Fruit fly (Drosophila melanogaster) whole organism, embryonic: Measurements from ENCODE around the gene CG33721.
A peak's percentile ranks its signal among the peaks of the same experiment; 100 is the strongest.

Source experiments
- B-H1 ChIP-seq: fragments of 200-800 bp; sonication (Bioruptor generic); IDR thresholded peaks from 3 replicates; pipeline ENCODE4 v1.3.6; 2022; ENCODE audit warnings: missing biosample characterization, missing genetic modification characterization
- CG10209 ChIP-seq: fragments of 200-800 bp; sonication (Bioruptor generic); optimal IDR thresholded peaks from 3 replicates; lab custom pipeline; 2017; ENCODE audit warnings: missing biosample characterization, mild to moderate bottlenecking, missing genetic modification characterization, missing genetic modification reagents
- CG11085 ChIP-seq: fragments of 200-800 bp; sonication (Bioruptor generic); IDR thresholded peaks from 2 replicates; pipeline ENCODE4 v1.3.6; 2022; ENCODE audit warnings: missing biosample characterization, missing genetic modification characterization
- CG11456 ChIP-seq: fragments of 200-800 bp; sonication (Bioruptor generic); IDR thresholded peaks from 3 replicates; pipeline ENCODE4 v1.3.6; 2022; ENCODE audit warnings: missing biosample characterization, missing genetic modification characterization
- CG11723 ChIP-seq: fragments of 200-800 bp; sonication (Bioruptor generic); optimal IDR thresholded peaks from 2 replicates; lab custom pipeline; 2017; ENCODE audit warnings: missing biosample characterization, mild to moderate bottlenecking, missing genetic modification characterization
- CG12236 ChIP-seq: fragments of 200-800 bp; sonication (Bioruptor generic); optimal IDR thresholded peaks from 2 replicates; lab custom pipeline; 2016; ENCODE audit warnings: missing biosample characterization, missing genetic modification characterization
- CG12744 ChIP-seq: fragments of 200-800 bp; sonication (Bioruptor generic); optimal IDR thresholded peaks from 2 replicates; lab custom pipeline; 2016; ENCODE audit warnings: missing biosample characterization, missing genetic modification characterization
- CG13296 ChIP-seq: fragments of 200-800 bp; sonication (Bioruptor generic); optimal IDR thresholded peaks from 3 replicates; lab custom pipeline; 2018; ENCODE audit warnings: missing biosample characterization, mild to moderate bottlenecking, missing genetic modification characterization
- CG15601 ChIP-seq: fragments of 200-800 bp; sonication (Bioruptor generic); optimal IDR thresholded peaks from 3 replicates; lab custom pipeline; 2019; ENCODE audit warnings: missing biosample characterization, mild to moderate bottlenecking, missing genetic modification characterization, moderate library complexity
- CG1603 ChIP-seq: fragments of 200-800 bp; sonication (Bioruptor generic); optimal IDR thresholded peaks from 2 replicates; lab custom pipeline; 2019; ENCODE audit warnings: missing biosample characterization, mild to moderate bottlenecking, missing genetic modification characterization, moderate library complexity
- CG18476 ChIP-seq: fragments of 200-800 bp; sonication (Bioruptor generic); optimal IDR thresholded peaks from 2 replicates; lab custom pipeline; 2016; ENCODE audit warnings: missing biosample characterization, mild to moderate bottlenecking, missing genetic modification characterization
- CG30020 ChIP-seq: fragments of 200-800 bp; optimal IDR thresholded peaks from 2 replicates; lab custom pipeline; 2019; ENCODE audit warnings: missing biosample characterization, mild to moderate bottlenecking, missing genetic modification characterization, moderate library complexity
- CG3995 ChIP-seq: fragments of 200-800 bp; sonication (Bioruptor generic); optimal IDR thresholded peaks from 3 replicates; lab custom pipeline; 2016; ENCODE audit warnings: missing biosample characterization, missing genetic modification characterization
- CG4424 ChIP-seq: fragments of 200-800 bp; sonication (Bioruptor generic); optimal IDR thresholded peaks from 3 replicates; lab custom pipeline; 2016; ENCODE audit warnings: missing biosample characterization, missing genetic modification characterization
- CG4707 ChIP-seq: fragments of 200-800 bp; sonication (Bioruptor generic); optimal IDR thresholded peaks from 2 replicates; lab custom pipeline; 2018; ENCODE audit warnings: missing biosample characterization, mild to moderate bottlenecking, missing genetic modification characterization, moderate library complexity
- CG6683 ChIP-seq: fragments of 200-800 bp; sonication (Bioruptor generic); optimal IDR thresholded peaks from 2 replicates; lab custom pipeline; 2017; ENCODE audit warnings: missing biosample characterization, mild to moderate bottlenecking, missing genetic modification characterization, missing genetic modification reagents
- CG6689 ChIP-seq: fragments of 200-800 bp; sonication (Bioruptor generic); IDR thresholded peaks from 2 replicates; pipeline ENCODE4 v1.3.6; 2022; ENCODE audit warnings: missing biosample characterization, missing genetic modification characterization
- CG6791 ChIP-seq: fragments of 200-800 bp; sonication (Bioruptor generic); IDR thresholded peaks from 3 replicates; pipeline ENCODE4 v1.3.6; 2022; ENCODE audit warnings: missing biosample characterization, missing genetic modification characterization; ENCODE audit not compliant: partially characterized antibody
- CG9437 ChIP-seq: fragments of 200-800 bp; sonication (Bioruptor generic); optimal IDR thresholded peaks from 2 replicates; lab custom pipeline; 2018; ENCODE audit warnings: missing biosample characterization, mild to moderate bottlenecking, missing genetic modification characterization
- CG9932 ChIP-seq: fragments of 200-800 bp; sonication (Bioruptor generic); IDR thresholded peaks from 2 replicates; pipeline ENCODE4 v1.3.6; 2022; ENCODE audit warnings: missing biosample characterization, missing genetic modification characterization
- Dref ChIP-seq: fragments of 200-800 bp; sonication (Bioruptor generic); IDR thresholded peaks from 2 replicates; pipeline ENCODE4 v1.3.6; 2022; ENCODE audit warnings: missing biosample characterization, missing genetic modification characterization
- Drgx ChIP-seq: fragments of 200-800 bp; sonication (Bioruptor generic); IDR thresholded peaks from 2 replicates; pipeline ENCODE4 v1.3.6; 2022; ENCODE audit warnings: missing biosample characterization, missing genetic modification characterization
- HHEX ChIP-seq: fragments of 200-800 bp; sonication (Bioruptor generic); optimal IDR thresholded peaks from 3 replicates; lab custom pipeline; 2017; ENCODE audit warnings: missing biosample characterization, mild to moderate bottlenecking, missing genetic modification characterization, missing genetic modification reagents
- Hr39 ChIP-seq: fragments of >200 bp; optimal IDR thresholded peaks from 2 replicates; lab custom pipeline; 2017
- Kr ChIP-seq: fragments of 200-800 bp; sonication (Bioruptor generic); optimal IDR thresholded peaks from 2 replicates; lab custom pipeline; 2017; ENCODE audit warnings: missing biosample characterization, mild to moderate bottlenecking, missing genetic modification characterization
- NC2β ChIP-seq: fragments of 200-800 bp; sonication (Bioruptor generic); optimal IDR thresholded peaks from 2 replicates; lab custom pipeline; 2016; ENCODE audit warnings: missing biosample characterization, missing genetic modification characterization
- Nf-YB ChIP-seq: fragments of 200-800 bp; sonication (Bioruptor generic); optimal IDR thresholded peaks from 3 replicates; lab custom pipeline; 2019; ENCODE audit warnings: missing biosample characterization, mild to moderate bottlenecking, missing genetic modification characterization, moderate library complexity
- Opbp ChIP-seq: fragments of 200-800 bp; sonication (Bioruptor generic); IDR thresholded peaks from 3 replicates; pipeline ENCODE4 v1.3.6; 2022; ENCODE audit warnings: missing biosample characterization, missing genetic modification characterization; ENCODE audit not compliant: partially characterized antibody
- Sox102F ChIP-seq: fragments of 200-800 bp; sonication (Bioruptor generic); optimal IDR thresholded peaks from 2 replicates; lab custom pipeline; 2018; ENCODE audit warnings: missing biosample characterization, mild to moderate bottlenecking, missing genetic modification characterization, moderate library complexity
- Ssrp ChIP-seq: fragments of 200-800 bp; sonication (Bioruptor generic); optimal IDR thresholded peaks from 2 replicates; lab custom pipeline; 2018; ENCODE audit warnings: missing biosample characterization, mild to moderate bottlenecking, missing genetic modification characterization, moderate library complexity
- Stat92E ChIP-seq, 3 experiments: fragments of >200 bp in 2 of 3; fragments of 200-800 bp in 1 of 3; sonication (Bioruptor generic) in 1 of 3; optimal IDR thresholded peaks; 2 replicates each; lab custom pipeline; 2017 to 2019; ENCODE audit warnings: missing biosample characterization in 3 of 3, missing genetic modification characterization in 3 of 3, mild to moderate bottlenecking in 1 of 3, moderate library complexity in 1 of 3
- Taf1 ChIP-seq: fragments of 200-800 bp; sonication (Bioruptor generic); IDR thresholded peaks from 2 replicates; pipeline ENCODE4 v1.3.6; 2022; ENCODE audit warnings: missing biosample characterization, missing genetic modification characterization
- Xbp1 ChIP-seq: fragments of 200-800 bp; sonication (Bioruptor generic); optimal IDR thresholded peaks from 3 replicates; lab custom pipeline; 2016; ENCODE audit warnings: missing biosample characterization, mild to moderate bottlenecking, missing genetic modification characterization
- abd-A ChIP-seq: fragments of 200-800 bp; sonication (Bioruptor generic); optimal IDR thresholded peaks from 3 replicates; lab custom pipeline; 2019; ENCODE audit warnings: missing biosample characterization, mild to moderate bottlenecking, missing genetic modification characterization, moderate library complexity
- aop ChIP-seq: fragments of 200-800 bp; sonication (Bioruptor generic); IDR thresholded peaks from 2 replicates; pipeline ENCODE4 v1.3.6; 2022; ENCODE audit warnings: missing biosample characterization, missing genetic modification characterization
- ap ChIP-seq: fragments of 200-800 bp; sonication (Bioruptor generic); IDR thresholded peaks from 2 replicates; pipeline ENCODE4 v1.3.6; 2022; ENCODE audit warnings: missing biosample characterization, missing genetic modification characterization
- ato ChIP-seq: fragments of 200-800 bp; sonication (Bioruptor generic); IDR thresholded peaks from 2 replicates; pipeline ENCODE4 v1.3.6; 2022; ENCODE audit warnings: missing biosample characterization, missing genetic modification characterization; ENCODE audit not compliant: partially characterized antibody
- crc ChIP-seq: fragments of 200-800 bp; sonication (Bioruptor generic); optimal IDR thresholded peaks from 2 replicates; lab custom pipeline; 2016; ENCODE audit warnings: missing biosample characterization, missing genetic modification characterization
- dysf ChIP-seq: fragments of 200-800 bp; sonication (Bioruptor generic); IDR thresholded peaks from 3 replicates; pipeline ENCODE4 v1.3.6; 2022; ENCODE audit warnings: missing biosample characterization, missing genetic modification characterization
- eyg ChIP-seq: fragments of 200-800 bp; sonication (Bioruptor generic); optimal IDR thresholded peaks from 3 replicates; lab custom pipeline; 2016; ENCODE audit warnings: missing biosample characterization, missing genetic modification characterization
- gcm2 ChIP-seq: fragments of 200-800 bp; sonication (Bioruptor generic); optimal IDR thresholded peaks from 2 replicates; lab custom pipeline; 2016; ENCODE audit warnings: missing biosample characterization, missing genetic modification characterization
- gt ChIP-seq: fragments of 200-800 bp; sonication (Bioruptor generic); IDR thresholded peaks from 2 replicates; pipeline ENCODE4 v1.3.6; 2022; ENCODE audit warnings: missing biosample characterization, missing genetic modification characterization
- hb ChIP-seq: fragments of 200-800 bp; sonication (Bioruptor generic); IDR thresholded peaks from 3 replicates; pipeline ENCODE4 v1.3.6; 2022; ENCODE audit warnings: missing biosample characterization, missing genetic modification characterization; ENCODE audit not compliant: partially characterized antibody
- insv ChIP-seq, 2 experiments: fragments of 200-800 bp; sonication (Bioruptor generic); optimal IDR thresholded peaks; 3 replicates each; lab custom pipeline; 2016 to 2018; ENCODE audit warnings: missing biosample characterization in 2 of 2, missing genetic modification characterization in 2 of 2
- nerfin-1 ChIP-seq: fragments of 200-800 bp; sonication (Bioruptor generic); optimal IDR thresholded peaks from 3 replicates; lab custom pipeline; 2019; ENCODE audit warnings: missing biosample characterization, mild to moderate bottlenecking, missing genetic modification characterization, moderate library complexity
- nom ChIP-seq: fragments of 200-800 bp; sonication (Bioruptor generic); optimal IDR thresholded peaks from 2 replicates; lab custom pipeline; 2017; ENCODE audit warnings: missing biosample characterization, missing genetic modification characterization, mild to moderate bottlenecking, moderate library complexity, missing genetic modification reagents
- odd ChIP-seq: fragments of 200-800 bp; sonication (Bioruptor generic); optimal IDR thresholded peaks from 2 replicates; lab custom pipeline; 2017; ENCODE audit warnings: missing biosample characterization, mild to moderate bottlenecking, missing genetic modification characterization
- usp ChIP-seq: fragments of >200 bp; optimal IDR thresholded peaks from 2 replicates; lab custom pipeline; 2017; ENCODE audit warnings: missing biosample characterization, missing genetic modification characterization
- vvl ChIP-seq: fragments of 200-800 bp; sonication (Bioruptor generic); IDR thresholded peaks from 2 replicates; pipeline ENCODE4 v1.3.6; 2022; ENCODE audit warnings: missing biosample characterization, missing genetic modification characterization

Gene CG33721

dm6 chr3R:22362218-22362907, 31.5 kb downstream of the CG33721 start, which contains the start of the genes JMJD6, CG7071 and Muted (continued):
- TF ChIP-seq CG11085 (peak; percentile 84), Opbp (GFP tag; lab: Robert Waterston, UW) (peak; percentile 60; the same call in 1 of the 3 replicates), aop (GFP tag; lab: Robert Waterston, UW) (peak; percentile 66; the same call in 1 of the 2 replicates), CG10209 (GFP tag; lab: Kevin White, UChicago) (peak; percentile 90), Ssrp (peak; percentile 88), CG15601 (peak; percentile 88), CG12744 (GFP tag; lab: Kevin White, UChicago) (peak; percentile 86), abd-A (tag; lab: Kevin White, UChicago) (no peak), Taf1 (peak; percentile 76), B-H1 (GFP tag; lab: Robert Waterston, UW) (peak; percentile 86), CG13296 (GFP tag; lab: Kevin White, UChicago) (peak; percentile 89), CG6683 (peak; percentile 72), ap (GFP tag; lab: Robert Waterston, UW) (peak; percentile 87), CG1603 (tag; lab: Kevin White, UChicago) (peak; percentile 82), vvl (GFP tag; lab: Robert Waterston, UW) (peak; percentile 94), CG4707 (GFP tag; lab: Kevin White, UChicago) (peak; percentile 48), eyg (peak; percentile 81), Sox102F (peak; percentile 91), CG11723 (peak; percentile 84), CG18476 (GFP tag; lab: Kevin White, UChicago) (peak; percentile 89), Xbp1 (GFP tag; lab: Kevin White, UChicago) (peak; percentile 96), NC2β (peak; percentile 84), CG11456 (peak; percentile 93), Dref (GFP tag; lab: Robert Waterston, UW) (peak; percentile 43), gcm2 (GFP tag; lab: Kevin White, UChicago) (peak; percentile 65), CG6791 (peak; percentile 67; the same call in 2 of the 3 replicates), CG3995 (GFP tag; lab: Kevin White, UChicago) (peak; percentile 71), CG9437 (GFP tag; lab: Kevin White, UChicago) (peak; percentile 79), Stat92E (GFP tag; optimal IDR thresholded peaks at IDR 0.05; lab: Kevin White, UChicago) (peak in 1 of 3 experiments; percentile 22), crc (GFP tag; lab: Kevin White, UChicago) (peak; percentile 77), insv (GFP tag; optimal IDR thresholded peaks at IDR 0.05; lab: Kevin White, UChicago) (peak in 1 of 2 experiments; percentile 75), dysf (GFP tag; lab: Robert Waterston, UW) (peak; percentile 90), CG12236 (GFP tag; lab: Kevin White, UChicago) (peak; percentile 57), CG6689 (peak; percentile 92), CG4424 (GFP tag; lab: Kevin White, UChicago) (peak; percentile 94), Hr39 (lab: Kevin White, UChicago) (no peak), odd (GFP tag; lab: Kevin White, UChicago) (peak; percentile 76), CG30020 (tag; lab: Kevin White, UChicago) (peak; percentile 90), Drgx (peak; percentile 85), nerfin-1 (peak; percentile 88), Kr (GFP tag; lab: Kevin White, UChicago) (no peak), CG9932 (GFP tag; lab: Robert Waterston, UW) (peak; percentile 98), hb (peak; percentile 74; the same call in 2 of the 3 replicates), HHEX (peak; percentile 87), gt (GFP tag; lab: Robert Waterston, UW) (peak; percentile 73), usp (GFP tag; lab: Kevin White, UChicago) (no peak), Nf-YB (peak; percentile 77), nom (GFP tag; lab: Kevin White, UChicago) (peak; percentile 78), ato (GFP tag; lab: Robert Waterston, UW) (peak; percentile 58; the same call in 1 of the 2 replicates)
